Fruit fly (Drosophila melanogaster) whole organism, wandering third instar larva: ENCODE measurements around the gene Faa.

Experiments used
- Abd-B ChIP-seq: fragments of >200 bp; optimal IDR thresholded peaks from 2 replicates; lab custom pipeline; 2017; ENCODE audit warnings: missing biosample characterization, missing genetic modification characterization
- Dfd ChIP-seq: fragments of >200 bp; optimal IDR thresholded peaks from 2 replicates; lab custom pipeline; 2017; ENCODE audit warnings: missing biosample characterization, missing genetic modification characterization
- Hr78 ChIP-seq: fragments of >200 bp; optimal IDR thresholded peaks from 2 replicates; lab custom pipeline; 2017; ENCODE audit warnings: missing biosample characterization, missing genetic modification characterization
- Myc ChIP-seq: fragments of >200 bp; optimal IDR thresholded peaks from 2 replicates; lab custom pipeline; 2017
- OdsH ChIP-seq: fragments of 200-800 bp; sonication (Bioruptor generic); optimal IDR thresholded peaks from 2 replicates; lab custom pipeline; 2016; ENCODE audit warnings: missing biosample characterization, mild to moderate bottlenecking, missing genetic modification characterization
- Vsx2 ChIP-seq: fragments of 200-300, 225-300 bp; sonication (Bioruptor generic); optimal IDR thresholded peaks from 2 replicates; lab custom pipeline; 2018; ENCODE audit warnings: missing biosample characterization, missing genetic modification characterization; ENCODE audit not compliant: partially characterized antibody
- br ChIP-seq: fragments of 200-800 bp; sonication (Bioruptor generic); optimal IDR thresholded peaks from 2 replicates; lab custom pipeline; 2016; ENCODE audit warnings: missing biosample characterization, missing genetic modification characterization
- fru ChIP-seq: fragments of 200-800 bp; sonication (Bioruptor generic); optimal IDR thresholded peaks from 3 replicates; lab custom pipeline; 2016; ENCODE audit warnings: missing biosample characterization, mild to moderate bottlenecking, missing genetic modification characterization
- lola ChIP-seq: fragments of >200 bp; optimal IDR thresholded peaks from 2 replicates; lab custom pipeline; 2017; ENCODE audit warnings: missing biosample characterization, missing genetic modification characterization
- psq ChIP-seq: fragments of 200-800 bp; sonication (Bioruptor generic); optimal IDR thresholded peaks from 3 replicates; lab custom pipeline; 2017; ENCODE audit warnings: missing biosample characterization, mild to moderate bottlenecking, missing genetic modification characterization, moderate library complexity

DNA sequence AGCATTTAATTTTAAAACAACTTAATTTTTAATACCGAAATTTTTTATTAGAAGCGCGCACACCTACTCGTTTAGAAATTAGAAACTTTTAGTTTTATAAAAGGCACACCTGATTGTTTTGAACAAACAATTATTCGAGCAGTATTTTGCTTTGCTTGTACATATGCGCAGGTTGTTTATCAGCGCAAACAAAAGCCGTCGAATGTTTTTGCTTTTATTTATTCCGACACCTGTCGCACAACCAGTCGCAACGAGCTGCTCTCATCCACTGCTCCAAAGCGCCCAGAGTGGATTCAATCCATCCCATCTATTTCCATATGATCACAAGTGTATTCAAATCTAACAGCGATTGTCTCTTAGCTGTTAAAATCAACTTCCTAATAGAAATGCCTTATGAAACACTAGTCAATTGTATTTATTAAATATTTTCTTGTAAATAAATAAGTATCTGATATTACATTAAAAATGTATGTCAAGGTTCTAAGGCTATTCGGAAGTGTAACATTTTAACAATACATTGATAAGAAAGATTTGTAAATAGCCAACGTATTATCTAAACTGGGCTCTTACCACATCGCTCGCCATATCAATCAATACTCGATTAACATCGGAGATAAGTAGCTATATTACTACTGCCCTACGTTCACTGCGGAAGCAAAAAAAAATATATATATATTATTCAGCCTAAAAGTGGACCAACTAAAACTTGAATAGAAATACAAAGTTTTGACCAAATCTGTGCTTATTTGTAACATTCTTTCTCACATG, 47.8 kb downstream of the Faa start, which contains the start of gene CG11594:
- TF ChIP-seq Myc (lab: Kevin White, UChicago): no peak
- TF ChIP-seq br: no peak
- TF ChIP-seq fru (GFP tag; lab: Kevin White, UChicago): no peak
- no peak for TF ChIP-seq psq
- TF ChIP-seq Hr78 (GFP tag; lab: Kevin White, UChicago): no peak
- no peak for TF ChIP-seq Dfd (GFP tag; lab: Kevin White, UChicago)
- no peak for TF ChIP-seq lola (GFP tag; lab: Kevin White, UChicago)
- TF ChIP-seq Abd-B: no peak
- TF ChIP-seq Vsx2 (GFP tag; lab: Kevin White, UChicago): no peak
- TF ChIP-seq OdsH: no peak
